Worm (Caenorhabditis elegans) whole organism, L3 larva: ENCODE measurements around the gene T06E8.8.

Experiments
- ceh-16 ChIP-seq: sonication (generic microtip); optimal IDR thresholded peaks from 2 replicates; lab custom pipeline; 2017; ENCODE audit warnings: missing biosample characterization, missing genetic modification characterization
- ceh-82 ChIP-seq: fragments of 150-350 bp; optimal IDR thresholded peaks from 2 replicates; lab custom pipeline; 2014; ENCODE audit warnings: missing biosample characterization, missing genetic modification characterization
- egl-27 ChIP-seq: sonication (generic microtip); optimal IDR thresholded peaks from 4 replicates; lab custom pipeline; 2017; ENCODE audit warnings: missing biosample characterization, missing genetic modification reagents, missing genetic modification characterization
- egl-5 ChIP-seq: fragments of 150-350 bp; optimal IDR thresholded peaks from 2 replicates; lab custom pipeline; 2017; ENCODE audit warnings: missing biosample characterization, missing genetic modification reagents, missing genetic modification characterization, inconsistent platforms
- elt-2 ChIP-seq: sonication (generic microtip); optimal IDR thresholded peaks from 2 replicates; lab custom pipeline; 2016; ENCODE audit warnings: missing genetic modification reagents, mild to moderate bottlenecking, missing genetic modification characterization, missing compliant biosample characterization
- fkh-10 ChIP-seq: sonication (generic microtip); optimal IDR thresholded peaks from 2 replicates; lab custom pipeline; 2017; ENCODE audit warnings: missing biosample characterization, missing genetic modification reagents, missing genetic modification characterization
- nhr-11 ChIP-seq: fragments of 150-350 bp; optimal IDR thresholded peaks from 2 replicates; lab custom pipeline; 2014; ENCODE audit warnings: missing biosample characterization, missing genetic modification characterization
- nhr-237 ChIP-seq: fragments of 150-350 bp; optimal IDR thresholded peaks from 2 replicates; lab custom pipeline; 2014; ENCODE audit warnings: missing biosample characterization, missing genetic modification characterization
- nhr-76 ChIP-seq: fragments of 150-350 bp; sonication (generic microtip); optimal IDR thresholded peaks from 5 replicates; lab custom pipeline; 2014; ENCODE audit warnings: missing biosample characterization, missing genetic modification characterization
- pha-4 ChIP-seq: fragments of 150-350 bp; optimal IDR thresholded peaks from 2 replicates; lab custom pipeline; 2014; ENCODE audit warnings: missing biosample characterization, missing genetic modification reagents, missing genetic modification characterization
- unc-39 ChIP-seq: sonication (generic microtip); optimal IDR thresholded peaks from 4 replicates; lab custom pipeline; 2017; ENCODE audit warnings: missing biosample characterization, missing genetic modification characterization
- zag-1 ChIP-seq: fragments of 150-350 bp; optimal IDR thresholded peaks from 2 replicates; lab custom pipeline; 2014; ENCODE audit warnings: missing biosample characterization, missing genetic modification characterization
- ztf-4 ChIP-seq: fragments of 150-350 bp; optimal IDR thresholded peaks from 2 replicates; lab custom pipeline; 2014; ENCODE audit warnings: missing biosample characterization, missing genetic modification characterization

DNA sequence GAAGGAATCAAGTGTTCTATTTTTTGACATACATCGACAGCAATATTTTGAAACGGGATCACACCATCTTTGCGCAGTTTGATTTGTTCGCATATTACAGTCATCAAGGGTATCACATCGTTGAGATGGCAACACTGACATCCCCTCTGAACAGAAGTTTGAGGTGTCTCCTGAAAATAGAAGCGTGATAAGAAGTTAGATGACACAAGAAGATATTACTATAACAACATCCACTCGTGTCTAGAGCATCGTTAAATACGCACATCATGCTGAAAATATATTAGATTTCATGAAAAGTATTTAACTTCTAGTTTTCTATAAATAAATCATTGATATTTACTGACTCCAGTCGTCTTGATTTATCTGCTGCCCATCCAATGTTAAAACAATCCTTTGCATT is 29.2 kb downstream of the T06E8.8 start:
- TF ChIP-seq fkh-10: no peak
- TF ChIP-seq ztf-4: no peak
- TF ChIP-seq egl-5: no peak
- no peak for TF ChIP-seq nhr-11 (tag; lab: Kevin White, UChicago)
- TF ChIP-seq egl-27 (tag; lab: Kevin White, UChicago): no peak
- TF ChIP-seq ceh-16 (tag; lab: Kevin White, UChicago): no peak
- TF ChIP-seq unc-39 (tag; lab: Kevin White, UChicago): no peak
- no peak for TF ChIP-seq pha-4
- TF ChIP-seq zag-1 (tag; lab: Kevin White, UChicago): no peak
- no peak for TF ChIP-seq elt-2 (tag; lab: Kevin White, UChicago)
- TF ChIP-seq nhr-237 (tag; lab: Kevin White, UChicago): no peak
- TF ChIP-seq nhr-76 (tag; lab: Kevin White, UChicago): no peak
- TF ChIP-seq ceh-82 (tag; lab: Kevin White, UChicago): no peak
